Worm (Caenorhabditis elegans) whole organism, L4/young adult: Measurements from ENCODE around the gene jun-1.

Experiments
- dao-5 ChIP-seq: sonication (generic microtip); optimal IDR thresholded peaks from 2 replicates; lab custom pipeline; 2016; ENCODE audit warnings: missing genotype, missing genetic modification characterization, moderate library complexity, missing compliant biosample characterization
- him-1 ChIP-seq: sonication (generic microtip); optimal IDR thresholded peaks from 2 replicates; lab custom pipeline; 2016; ENCODE audit warnings: missing genotype, missing genetic modification reagents, missing genetic modification characterization, missing compliant biosample characterization

DNA sequence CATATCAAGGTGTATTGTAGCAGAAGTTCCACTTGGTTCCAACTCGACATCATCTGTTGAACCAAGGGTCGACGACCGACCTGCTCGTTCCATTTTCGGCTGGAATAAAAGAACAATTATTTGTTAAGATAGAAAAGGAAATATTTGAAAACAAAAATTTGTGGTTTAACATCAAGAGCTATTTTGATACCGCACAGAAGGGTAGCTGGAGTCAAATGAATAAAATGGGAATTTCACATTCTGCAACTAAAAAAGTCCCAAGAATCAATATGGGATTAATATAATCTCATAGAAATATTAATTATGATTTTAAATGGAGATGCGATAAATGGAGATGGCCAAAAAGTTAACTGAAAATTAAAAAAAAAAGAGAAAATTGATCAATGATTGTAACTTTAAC, 14.5 kb upstream of the jun-1 start, which contains the start of gene clh-5:
- no peak for TF ChIP-seq him-1 (tag; lab: Kevin White, UChicago)
- no peak for TF ChIP-seq dao-5
